Worm (Caenorhabditis elegans) whole organism, L4 larva: ENCODE data around the gene C31C9.7.

Experiments
- aly-2 ChIP-seq: sonication (generic microtip); optimal IDR thresholded peaks from 2 replicates; lab custom pipeline; 2018; ENCODE audit warnings: missing biosample characterization, missing genetic modification characterization
- ama-1 ChIP-seq: fragments of 150-350 bp; optimal IDR thresholded peaks from 2 replicates; lab custom pipeline; 2014; ENCODE audit warnings: inconsistent platforms, mixed read lengths
- ceh-62 ChIP-seq: sonication (generic microtip); optimal IDR thresholded peaks from 2 replicates; lab custom pipeline; 2017; ENCODE audit warnings: missing biosample characterization, missing genetic modification characterization
- egl-43 ChIP-seq: fragments of 200-800 bp; sonication (Bioruptor generic); IDR thresholded peaks from 2 replicates; pipeline ENCODE4 v1.3.6; 2022; ENCODE audit warnings: missing genetic modification reagents, missing genetic modification characterization, missing compliant biosample characterization
- nhr-77 ChIP-seq: fragments of 150-350 bp; optimal IDR thresholded peaks from 2 replicates; lab custom pipeline; 2014; ENCODE audit warnings: missing biosample characterization, missing genetic modification characterization
- unc-130 ChIP-seq: sonication (generic microtip); optimal IDR thresholded peaks from 2 replicates; lab custom pipeline; 2016; ENCODE audit warnings: missing genetic modification reagents, missing genetic modification characterization, missing compliant biosample characterization

DNA sequence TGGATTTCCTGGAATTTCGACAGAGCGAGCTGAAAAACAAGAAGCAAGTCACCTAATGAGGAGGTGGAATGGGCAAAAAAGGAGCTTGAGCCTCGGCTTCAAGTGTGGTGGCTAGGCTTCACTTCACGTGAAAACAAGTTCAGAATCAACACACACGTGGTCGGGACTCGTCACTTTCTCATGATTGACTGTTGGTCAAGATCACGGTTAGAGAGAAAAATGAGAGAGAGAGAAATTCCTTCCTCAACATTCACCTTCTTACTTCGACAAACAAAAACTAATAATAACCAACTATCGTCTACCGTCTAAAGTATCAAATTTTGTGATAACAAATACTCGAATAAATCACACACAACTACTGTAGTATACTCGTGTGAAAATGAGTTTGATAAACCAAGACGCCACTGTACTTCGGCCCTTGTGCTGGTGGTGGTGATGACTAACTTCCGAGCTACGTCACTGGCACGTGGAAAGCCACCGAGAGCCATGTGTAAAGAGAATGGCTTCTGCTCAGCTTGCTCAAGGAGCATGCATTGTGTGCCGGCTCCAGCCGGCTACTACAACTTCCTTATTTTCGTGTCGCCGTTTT is 4.8 kb downstream of the C31C9.7 start:
- TF ChIP-seq egl-43 (GFP tag; lab: Robert Waterston, UW) (no peak), aly-2 (tag; lab: Kevin White, UChicago) (no peak), unc-130 (GFP tag; lab: Kevin White, UChicago) (no peak), ama-1 (lab: Kevin White, UChicago) (no peak), ceh-62 (tag; lab: Kevin White, UChicago) (no peak), nhr-77 (tag; lab: Kevin White, UChicago) (peak; percentile 20)
